Worm (Caenorhabditis elegans): ENCODE data around the gene casy-1.

DNA sequence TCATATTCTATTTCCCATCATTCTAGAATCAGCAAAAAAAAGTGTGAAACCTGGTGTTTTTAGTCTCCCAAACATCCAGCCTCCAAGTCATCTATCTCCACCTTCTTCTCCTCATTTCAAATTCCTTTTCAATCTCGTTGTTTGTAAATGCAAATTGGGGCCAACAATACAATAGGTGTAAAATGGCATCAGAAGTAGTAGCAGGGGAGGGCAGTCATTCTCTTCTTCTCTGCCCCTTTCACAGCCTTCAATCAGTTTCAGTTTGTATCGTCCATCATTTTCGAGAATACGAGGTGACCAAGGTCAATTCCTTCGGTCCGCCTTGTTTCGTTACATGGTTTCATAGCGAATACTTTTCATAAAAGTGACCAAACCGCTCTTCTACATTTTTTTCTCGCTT lies 12.8 kb upstream of the casy-1 start, which contains the start of gene B0034.4:
- no peak for TF ChIP-seq nhr-237 (tag; optimal IDR thresholded peaks at IDR 0.05)
- TF ChIP-seq ceh-82 (tag; optimal IDR thresholded peaks at IDR 0.05), result no peak
- TF ChIP-seq snpc-4 (tag; optimal IDR thresholded peaks at IDR 0.05), result no peak
- no peak for TF ChIP-seq Y55F3AM.14 (GFP tag; optimal IDR thresholded peaks at IDR 0.05)
- TF ChIP-seq unc-39 (tag; optimal IDR thresholded peaks at IDR 0.05), result no peak
- TF ChIP-seq ama-1 (optimal IDR thresholded peaks at IDR 0.05), result no peak
- TF ChIP-seq elt-3 (tag; optimal IDR thresholded peaks at IDR 0.05), result no peak
